Worm (Caenorhabditis elegans): ENCODE data around the gene nlp-29.
A peak's percentile ranks its signal among the peaks of the same experiment; 100 is the strongest.

Gene nlp-29

DNA sequence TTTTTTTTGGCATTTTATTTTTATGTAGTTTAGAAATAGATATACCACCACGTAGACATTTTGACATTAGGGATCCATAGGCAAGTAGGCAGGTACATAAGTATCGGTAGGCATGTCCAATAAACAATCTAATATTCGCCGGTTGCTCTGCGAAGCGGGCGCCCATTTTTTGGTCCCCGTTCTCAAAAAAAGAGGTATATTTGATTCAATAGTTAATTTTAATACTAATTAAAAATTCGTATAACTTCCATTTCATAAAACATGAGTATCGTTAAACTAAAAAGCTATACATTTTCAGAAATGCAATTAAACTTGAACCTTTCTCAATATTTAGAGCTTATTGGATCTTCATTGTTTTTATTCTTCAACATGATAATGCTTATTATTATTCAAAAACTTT is 7.3 kb upstream of the nlp-29 start, which contains the start of gene str-83:
Gene str-83, plus strand, starts transcription at position 301 of the 400 bp plus-strand sequence.
- TF ChIP-seq nhr-2 (tag; optimal IDR thresholded peaks at IDR 0.05) (no peak), lsy-2 (tag; optimal IDR thresholded peaks at IDR 0.05) (no peak), snpc-4 (tag; optimal IDR thresholded peaks at IDR 0.05) (no peak), tbx-8 (GFP tag; optimal IDR thresholded peaks at IDR 0.05) (no peak)

DNA sequence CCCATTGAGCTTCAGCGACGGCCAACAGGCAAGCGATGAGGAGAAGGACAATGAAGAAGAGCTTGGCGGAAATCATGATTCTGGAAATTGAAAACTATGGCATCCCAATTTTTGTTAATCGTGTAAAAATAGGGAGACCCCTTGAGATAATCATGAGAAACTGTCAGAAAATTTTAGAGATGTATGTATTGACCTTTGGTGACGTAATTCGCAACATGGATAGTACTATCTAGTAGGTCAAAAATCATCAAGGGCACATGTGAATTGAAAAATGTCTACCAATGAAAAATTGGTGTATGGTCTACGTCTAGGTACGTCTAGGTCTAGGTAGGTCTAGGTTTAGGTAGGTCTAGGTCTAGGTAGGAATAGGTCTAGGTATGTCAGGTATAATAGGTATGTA is 5.2 kb upstream of the nlp-29 start, which contains the start of gene nlp-34:
Gene nlp-34, minus strand, starts transcription at position 82 of the 400 bp plus-strand sequence.
- TF ChIP-seq ces-1 (GFP tag; optimal IDR thresholded peaks at IDR 0.05) (no peak), drap-1 (GFP tag; optimal IDR thresholded peaks at IDR 0.05) (no peak), ceh-83 (GFP tag; optimal IDR thresholded peaks at IDR 0.05) (no peak), nhr-76 (tag; optimal IDR thresholded peaks at IDR 0.05) (no peak), ceh-39 (tag; optimal IDR thresholded peaks at IDR 0.05) (no peak), mep-1 (tag; optimal IDR thresholded peaks at IDR 0.05) (no peak), mls-2 (tag; optimal IDR thresholded peaks at IDR 0.05) (no peak), ceh-43 (GFP tag; optimal IDR thresholded peaks at IDR 0.05) (no peak), mab-5 (tag; optimal IDR thresholded peaks at IDR 0.05) (no peak), unc-62 (GFP tag; optimal IDR thresholded peaks at IDR 0.05) (no peak), nhr-237 (tag; optimal IDR thresholded peaks at IDR 0.05) (no peak), M03D4.4 (tag; optimal IDR thresholded peaks at IDR 0.05) (no peak), lin-32 (GFP tag; optimal IDR thresholded peaks at IDR 0.05) (no peak)

DNA sequence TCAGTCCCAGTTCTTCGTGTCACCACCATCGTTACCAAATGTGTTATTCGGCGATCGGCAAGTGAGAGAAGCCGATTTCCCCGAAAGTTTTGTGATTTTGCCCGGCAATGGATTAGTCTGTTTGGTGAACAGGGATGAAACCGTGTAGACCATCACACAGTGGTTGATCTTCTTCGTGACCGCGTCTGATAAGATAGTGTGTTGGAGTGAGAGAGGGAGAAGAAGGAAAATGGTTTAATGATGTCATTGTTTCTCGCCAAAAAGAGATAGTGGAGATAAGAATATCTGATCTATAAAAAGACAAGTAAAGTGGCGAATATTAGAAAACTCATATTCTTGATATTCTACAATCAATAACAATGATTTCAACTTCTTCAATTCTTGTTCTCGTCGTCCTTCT is 4.4 kb upstream of the nlp-29 start, which contains the start of gene nlp-31:
Gene nlp-31, plus strand, starts transcription at position 237 of the 400 bp plus-strand sequence.
- no peak for TF ChIP-seq ceh-43 (GFP tag; optimal IDR thresholded peaks at IDR 0.05)
- TF ChIP-seq elt-1 (tag; optimal IDR thresholded peaks at IDR 0.05; ENCODE audit: borderline replicate concordance, insufficient read depth), result peak; percentile 13
- TF ChIP-seq nhr-237 (tag; optimal IDR thresholded peaks at IDR 0.05), result peak; percentile 15
- peak; percentile 93 for TF ChIP-seq elt-3 (tag; optimal IDR thresholded peaks at IDR 0.05)
- no peak for TF ChIP-seq nhr-2 (tag; optimal IDR thresholded peaks at IDR 0.05)
- no peak for TF ChIP-seq ceh-39 (tag; optimal IDR thresholded peaks at IDR 0.05)

DNA sequence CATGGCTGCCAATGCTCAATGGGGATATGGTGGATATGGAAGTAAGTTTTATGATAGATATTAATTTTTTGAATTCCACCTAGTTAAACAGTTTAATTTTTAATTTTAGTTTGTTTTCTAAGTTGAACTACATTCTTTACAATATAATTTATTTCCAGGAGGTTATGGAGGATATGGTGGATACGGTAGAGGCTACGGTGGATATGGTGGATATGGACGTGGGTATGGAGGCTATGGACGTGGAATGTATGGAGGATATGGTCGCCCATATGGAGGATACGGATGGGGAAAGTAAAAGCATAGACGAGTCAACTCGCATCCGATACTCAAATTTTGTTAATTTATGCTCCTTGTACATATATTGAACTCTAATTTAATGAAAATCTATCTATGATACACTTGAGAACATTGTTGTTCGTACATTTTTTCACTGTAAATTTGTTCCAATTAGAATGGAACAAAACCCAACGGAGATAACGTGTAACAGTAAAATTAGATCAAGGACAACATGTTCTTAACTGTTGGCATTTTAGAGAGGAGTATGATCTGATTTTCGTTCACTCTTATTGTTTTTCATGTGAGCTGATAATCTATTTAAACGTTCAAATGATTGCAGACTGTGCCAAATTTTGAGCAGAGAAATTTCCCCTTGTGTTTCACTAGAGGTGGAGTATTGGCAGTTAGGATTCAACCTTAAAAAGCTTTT is 3.8 kb upstream of the nlp-29 start:
- TF ChIP-seq unc-62 (GFP tag; optimal IDR thresholded peaks at IDR 0.05) (no peak), pha-4 (tag; optimal IDR thresholded peaks at IDR 0.05) (no peak), ces-1 (GFP tag; optimal IDR thresholded peaks at IDR 0.05) (no peak), zip-8 (tag; optimal IDR thresholded peaks at IDR 0.05) (no peak), unc-39 (tag; optimal IDR thresholded peaks at IDR 0.05) (no peak), drap-1 (GFP tag; optimal IDR thresholded peaks at IDR 0.05) (no peak), ham-2 (GFP tag; optimal IDR thresholded peaks at IDR 0.05) (no peak), ceh-39 (tag; optimal IDR thresholded peaks at IDR 0.05) (no peak)

DNA sequence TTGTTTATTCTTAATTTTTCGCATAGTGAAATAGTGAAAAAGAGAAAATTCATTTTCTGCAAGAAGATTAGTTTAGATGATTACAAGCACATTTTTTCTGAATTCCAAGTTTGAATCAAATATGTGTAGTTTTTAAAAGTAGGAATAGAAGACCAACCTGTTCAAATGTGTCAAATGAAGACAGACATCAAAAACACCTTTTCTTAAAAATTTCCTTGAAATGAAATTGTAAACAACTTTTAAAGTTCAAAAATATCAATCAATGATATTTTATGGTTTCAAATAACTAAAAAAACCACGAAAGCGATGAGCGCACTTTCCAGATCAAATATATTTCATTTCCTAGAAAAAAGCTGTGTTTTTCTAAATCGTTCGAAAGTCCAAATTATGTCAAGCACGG is 2.5 kb upstream of the nlp-29 start, which contains the start of gene nlp-30:
Gene nlp-30, plus strand, starts transcription at position 301 of the 400 bp plus-strand sequence.
- TF ChIP-seq sem-2 (GFP tag; optimal IDR thresholded peaks at IDR 0.05) (no peak), unc-120 (tag; optimal IDR thresholded peaks at IDR 0.05; ENCODE audit: poor library complexity, severe bottlenecking) (no peak), ceh-43 (GFP tag; optimal IDR thresholded peaks at IDR 0.05) (no peak), unc-39 (tag; optimal IDR thresholded peaks at IDR 0.05) (no peak), lin-13 (tag; optimal IDR thresholded peaks at IDR 0.05) (no peak), nhr-237 (tag; optimal IDR thresholded peaks at IDR 0.05) (no peak), zip-8 (tag; optimal IDR thresholded peaks at IDR 0.05) (no peak), ham-2 (GFP tag; optimal IDR thresholded peaks at IDR 0.05) (no peak), lin-32 (GFP tag; optimal IDR thresholded peaks at IDR 0.05) (no peak), tbx-8 (GFP tag; optimal IDR thresholded peaks at IDR 0.05) (no peak), snpc-4 (tag; optimal IDR thresholded peaks at IDR 0.05) (no peak), mab-5 (tag; optimal IDR thresholded peaks at IDR 0.05) (no peak)

DNA sequence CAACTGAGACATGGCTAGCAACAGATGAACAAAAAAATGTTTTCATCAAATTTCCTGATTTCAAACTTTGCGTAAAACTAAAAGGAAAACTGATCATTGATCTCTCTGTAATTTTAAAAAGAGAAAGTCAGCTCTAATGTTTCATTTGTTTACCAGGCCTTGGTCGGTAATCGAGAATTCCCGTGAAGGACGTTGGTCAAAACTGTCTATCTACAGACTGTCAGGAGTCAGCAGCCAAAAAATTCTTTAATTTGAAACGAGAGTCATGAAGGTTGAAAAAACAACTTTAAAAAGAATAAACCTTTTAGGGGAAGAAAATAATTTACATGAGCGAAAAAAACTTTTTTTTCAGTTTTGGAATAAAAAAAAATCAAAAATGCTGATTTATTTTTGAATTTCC is 879 bp downstream of the nlp-29 start:
- TF ChIP-seq ceh-39 (tag; optimal IDR thresholded peaks at IDR 0.05) (no peak), nhr-76 (tag; optimal IDR thresholded peaks at IDR 0.05) (no peak)

DNA sequence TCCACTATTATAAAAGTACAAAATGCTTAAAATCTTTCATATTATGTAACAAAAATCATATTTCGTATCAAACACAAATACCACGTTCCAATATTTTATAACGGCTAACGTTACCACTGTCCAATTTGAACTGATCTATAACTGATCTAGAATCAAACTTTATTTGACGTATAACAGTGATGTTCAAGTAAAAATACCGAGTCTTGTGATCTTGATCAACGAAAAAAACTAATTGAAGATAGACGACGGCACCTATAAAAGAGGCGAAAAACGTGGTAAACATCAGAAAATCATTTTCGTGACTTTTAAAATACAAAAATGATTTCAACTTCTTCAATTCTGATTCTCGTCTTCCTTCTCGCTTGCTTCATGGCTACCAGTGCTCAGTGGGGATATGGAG is 3.4 kb downstream of the nlp-29 start, which contains the start of gene nlp-28:
Gene nlp-28, plus strand, starts transcription at position 285 of the 400 bp plus-strand sequence.
- TF ChIP-seq lsy-2 (tag; optimal IDR thresholded peaks at IDR 0.05) (no peak), cnd-1 (tag; optimal IDR thresholded peaks at IDR 0.05) (no peak), ceh-43 (GFP tag; optimal IDR thresholded peaks at IDR 0.05) (no peak), mls-2 (tag; optimal IDR thresholded peaks at IDR 0.05) (no peak), ces-1 (GFP tag; optimal IDR thresholded peaks at IDR 0.05) (no peak), unc-120 (tag; optimal IDR thresholded peaks at IDR 0.05; ENCODE audit: poor library complexity, severe bottlenecking) (no peak), tbx-8 (GFP tag; optimal IDR thresholded peaks at IDR 0.05) (no peak), snpc-4 (tag; optimal IDR thresholded peaks at IDR 0.05) (no peak), hlh-1 (tag; optimal IDR thresholded peaks at IDR 0.05) (no peak), nhr-28 (tag; optimal IDR thresholded peaks at IDR 0.05) (no peak), bed-3 (GFP tag; optimal IDR thresholded peaks at IDR 0.05) (no peak), mab-5 (tag; optimal IDR thresholded peaks at IDR 0.05) (no peak), ztf-11 (tag; optimal IDR thresholded peaks at IDR 0.05) (no peak), elt-3 (tag; optimal IDR thresholded peaks at IDR 0.05) (no peak), nhr-237 (tag; optimal IDR thresholded peaks at IDR 0.05) (no peak)

Data from whole organism, mixed stage, embryonic.